Worm (Caenorhabditis elegans): ENCODE results near the gene nstp-3.

nstp-3 gene

DNA sequence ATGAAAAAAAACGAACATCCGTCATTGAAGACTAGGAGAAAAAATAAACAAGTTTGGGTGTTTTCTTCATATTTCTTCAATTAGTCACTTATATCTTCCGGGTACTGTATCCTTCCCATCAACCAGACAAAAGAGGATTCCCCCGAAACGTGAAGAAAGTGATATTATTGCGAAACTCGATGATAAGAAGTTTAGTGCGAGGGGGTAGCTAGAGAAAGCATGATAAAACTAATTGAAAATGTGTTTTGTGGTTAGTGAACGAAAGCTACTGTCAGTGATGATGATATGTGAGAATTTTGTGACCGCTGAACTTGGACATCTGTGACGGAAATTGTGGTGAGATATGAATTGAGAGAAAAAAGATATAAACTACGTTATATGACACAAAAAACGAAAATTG lies 24.9 kb upstream of the nstp-3 start (continued):
- TF ChIP-seq dmd-4 (tag; optimal IDR thresholded peaks at IDR 0.05) = no peak
- no peak for TF ChIP-seq ama-1 (optimal IDR thresholded peaks at IDR 0.05)
- TF ChIP-seq ceh-16 (tag; optimal IDR thresholded peaks at IDR 0.05) = no peak
- TF ChIP-seq nhr-12 (tag; optimal IDR thresholded peaks at IDR 0.05) = no peak
- no peak for TF ChIP-seq unc-62 (GFP tag; optimal IDR thresholded peaks at IDR 0.05)
- no peak for TF ChIP-seq nhr-6 (tag; optimal IDR thresholded peaks at IDR 0.05)
- TF ChIP-seq skn-1 (tag; optimal IDR thresholded peaks at IDR 0.05) = no peak
- TF ChIP-seq sma-3 (GFP tag; optimal IDR thresholded peaks at IDR 0.05) = peak; percentile 90
- no peak for TF ChIP-seq lin-13 (GFP tag; optimal IDR thresholded peaks at IDR 0.05)
- TF ChIP-seq zag-1 (tag; optimal IDR thresholded peaks at IDR 0.05) = no peak
- no peak for TF ChIP-seq R02D3.7 (tag; optimal IDR thresholded peaks at IDR 0.05)
- TF ChIP-seq alr-1 (tag; optimal IDR thresholded peaks at IDR 0.05) = no peak
- TF ChIP-seq gmeb-1 (tag; optimal IDR thresholded peaks at IDR 0.05) = peak; percentile 12
- TF ChIP-seq peb-1 (tag; optimal IDR thresholded peaks at IDR 0.05) = no peak
- TF ChIP-seq ztf-4 (tag; optimal IDR thresholded peaks at IDR 0.05) = no peak
- no peak for TF ChIP-seq sem-4 (tag; optimal IDR thresholded peaks at IDR 0.05)
- TF ChIP-seq lsy-2 (tag; optimal IDR thresholded peaks at IDR 0.05) = peak in 1 of 2 experiments; percentile 52
- TF ChIP-seq unc-55 (GFP tag; optimal IDR thresholded peaks at IDR 0.05) = no peak
- no peak for TF ChIP-seq mbf-1 (tag; optimal IDR thresholded peaks at IDR 0.05)
- peak; percentile 31 to 49 for TF ChIP-seq mdl-1 (tag; optimal IDR thresholded peaks at IDR 0.05)

DNA sequence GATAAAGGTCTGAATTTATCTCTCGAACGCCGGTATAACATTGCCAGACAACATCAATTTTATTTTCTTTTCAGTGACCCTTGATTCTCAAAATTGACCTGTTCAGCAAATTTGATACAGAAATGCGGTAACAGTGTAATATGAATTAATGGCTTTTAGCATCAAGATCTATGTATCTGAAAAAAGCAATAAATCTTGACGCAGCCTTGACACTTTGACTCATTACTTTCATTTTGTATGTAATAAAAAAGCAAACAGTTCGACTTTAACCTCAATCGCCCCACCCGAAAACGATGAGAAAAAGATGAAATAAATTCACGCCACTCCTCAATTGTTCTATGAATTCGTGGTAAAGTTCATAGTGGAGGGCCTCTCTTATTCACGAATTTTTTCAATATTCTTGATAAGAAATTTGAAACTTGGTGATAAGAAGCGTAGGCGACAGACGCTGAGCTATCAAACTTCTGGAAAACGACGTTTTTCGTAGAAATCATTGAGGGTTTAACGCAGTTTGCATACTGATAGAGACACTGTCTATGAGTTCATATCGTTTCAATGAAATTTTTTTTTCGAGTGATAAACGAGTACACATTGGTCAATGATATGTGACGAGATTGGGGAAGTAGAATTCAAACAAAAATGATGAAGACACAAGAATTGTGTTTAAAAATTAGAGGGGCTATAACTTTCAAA lies 23.6 kb upstream of the nstp-3 start:
- TF ChIP-seq unc-62 (GFP tag; optimal IDR thresholded peaks at IDR 0.05) (no peak), ceh-82 (tag; optimal IDR thresholded peaks at IDR 0.05) (no peak), nhr-237 (tag; optimal IDR thresholded peaks at IDR 0.05) (no peak), Y55F3AM.14 (GFP tag; optimal IDR thresholded peaks at IDR 0.05) (no peak), blmp-1 (tag; optimal IDR thresholded peaks at IDR 0.05; ENCODE audit: insufficient read depth) (peak; percentile 47), fos-1 (tag; optimal IDR thresholded peaks at IDR 0.05) (peak; percentile 87), nhr-6 (tag; optimal IDR thresholded peaks at IDR 0.05) (no peak), unc-39 (tag; optimal IDR thresholded peaks at IDR 0.05) (no peak), sma-3 (GFP tag; optimal IDR thresholded peaks at IDR 0.05) (peak; percentile 72), sma-9 (GFP tag; optimal IDR thresholded peaks at IDR 0.05) (peak; percentile 79), sma-9 (tag; optimal IDR thresholded peaks at IDR 0.05) (no peak), R02D3.7 (tag; optimal IDR thresholded peaks at IDR 0.05) (no peak), nhr-25 (tag; optimal IDR thresholded peaks at IDR 0.05) (peak; percentile 54), crh-2 (tag; optimal IDR thresholded peaks at IDR 0.05) (peak; percentile 29), lin-11 (tag; optimal IDR thresholded peaks at IDR 0.05) (no peak), mab-5 (tag; optimal IDR thresholded peaks at IDR 0.05) (no peak), nhr-77 (tag; optimal IDR thresholded peaks at IDR 0.05) (no peak)

DNA sequence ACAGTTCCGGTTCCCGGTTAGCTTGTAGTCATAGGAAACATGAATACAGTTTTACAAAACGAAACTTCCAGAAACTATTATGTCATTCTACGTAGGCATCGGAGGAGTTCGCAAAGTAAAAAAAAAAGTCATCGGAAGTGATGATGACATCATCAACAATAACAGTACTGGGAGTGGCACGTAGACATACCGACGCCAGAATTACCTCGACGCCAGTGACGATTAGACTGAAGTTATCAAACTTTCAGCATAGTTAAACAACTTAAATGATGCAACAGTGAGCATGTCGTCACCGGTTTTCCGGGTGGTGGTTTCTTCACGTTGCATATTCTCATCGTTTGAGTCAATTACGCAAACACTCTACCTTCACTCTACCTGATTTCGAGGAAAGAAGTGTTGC lies 22.4 kb upstream of the nstp-3 start:
- peak; percentile 69 for TF ChIP-seq sma-9 (GFP tag; optimal IDR thresholded peaks at IDR 0.05)
- TF ChIP-seq sma-9 (tag; optimal IDR thresholded peaks at IDR 0.05) = no peak
- TF ChIP-seq sma-3 (GFP tag; optimal IDR thresholded peaks at IDR 0.05) = peak; percentile 90
- peak; percentile 15 for TF ChIP-seq nhr-129 (tag; optimal IDR thresholded peaks at IDR 0.05)
- TF ChIP-seq nhr-237 (tag; optimal IDR thresholded peaks at IDR 0.05) = no peak

DNA sequence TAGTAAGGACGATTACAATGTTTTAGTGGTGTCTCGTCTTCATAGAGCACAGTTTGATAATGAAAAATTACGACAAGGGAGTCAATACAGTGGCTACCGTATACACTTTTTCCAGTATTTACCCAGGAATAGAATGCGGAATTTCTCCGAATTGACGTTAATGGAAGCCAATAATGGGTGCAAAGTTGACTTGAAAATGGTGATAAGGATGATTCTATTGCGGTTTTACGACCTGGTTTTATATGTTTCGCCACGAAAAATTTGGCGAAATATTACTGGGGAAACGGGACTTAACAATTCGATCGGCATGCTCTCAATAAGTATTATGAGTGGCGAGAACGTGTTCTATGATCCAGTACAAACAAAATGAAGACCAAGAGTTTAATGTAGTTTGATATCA lies 21.9 kb upstream of the nstp-3 start:
- TF ChIP-seq sma-9 (GFP tag; optimal IDR thresholded peaks at IDR 0.05) (peak; percentile 54), sma-9 (tag; optimal IDR thresholded peaks at IDR 0.05) (no peak), skn-1 (tag; optimal IDR thresholded peaks at IDR 0.05) (no peak)

DNA sequence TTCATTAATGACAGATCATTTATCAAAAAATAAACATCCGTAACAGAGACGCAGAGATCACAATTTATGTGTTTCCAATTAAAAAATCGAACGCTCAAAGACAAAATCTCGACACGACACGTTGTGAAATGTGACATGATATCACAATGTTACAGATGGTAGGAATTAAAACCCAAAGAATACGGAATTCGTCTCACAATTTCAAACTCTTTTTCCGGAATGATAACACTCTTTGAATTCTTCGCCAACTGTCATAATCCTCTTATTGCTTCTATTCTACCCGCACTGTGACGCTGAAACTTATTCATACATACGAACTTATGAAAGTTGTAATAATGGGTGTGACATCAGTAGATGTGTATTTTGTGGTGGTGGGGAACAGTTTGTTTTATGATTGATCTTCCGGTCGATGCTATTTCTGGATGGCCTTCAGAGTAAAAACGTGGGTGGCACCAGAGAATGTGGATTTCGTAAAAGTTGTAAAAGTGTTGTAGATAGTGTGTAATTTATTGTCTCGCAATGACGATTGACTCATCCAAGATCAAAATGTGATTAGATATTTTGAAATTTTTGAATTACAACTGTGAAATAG lies 18.5 kb upstream of the nstp-3 start:
- TF ChIP-seq nhr-21 (tag; optimal IDR thresholded peaks at IDR 0.05) (no peak), peb-1 (tag; optimal IDR thresholded peaks at IDR 0.05) (no peak), crh-2 (tag; optimal IDR thresholded peaks at IDR 0.05) (peak; percentile 5), lsy-2 (tag; optimal IDR thresholded peaks at IDR 0.05) (no peak), mab-5 (tag; optimal IDR thresholded peaks at IDR 0.05) (no peak), elt-1 (tag; optimal IDR thresholded peaks at IDR 0.05) (no peak), sma-9 (GFP tag; optimal IDR thresholded peaks at IDR 0.05) (peak; percentile 57), sma-9 (tag; optimal IDR thresholded peaks at IDR 0.05) (no peak), fos-1 (tag; optimal IDR thresholded peaks at IDR 0.05) (peak; percentile 63), lin-13 (GFP tag; optimal IDR thresholded peaks at IDR 0.05) (no peak), sem-4 (tag; optimal IDR thresholded peaks at IDR 0.05) (no peak), nhr-12 (tag; optimal IDR thresholded peaks at IDR 0.05) (no peak), elt-3 (tag; optimal IDR thresholded peaks at IDR 0.05) (no peak), nhr-25 (tag; optimal IDR thresholded peaks at IDR 0.05) (no peak), mbf-1 (tag; optimal IDR thresholded peaks at IDR 0.05) (no peak), blmp-1 (tag; optimal IDR thresholded peaks at IDR 0.05; ENCODE audit: insufficient read depth) (no peak), snpc-4 (tag; optimal IDR thresholded peaks at IDR 0.05) (no peak)

Data from whole organism, L2 larva.